Fruit fly (Drosophila melanogaster): ENCODE measurements around the gene Tsp66A.
"Not testable (repeated sequence)": the region's sequence is repeated elsewhere in the genome, so short reads cannot be mapped to it uniquely, and the experiment has no call there.

Gene Tsp66A

DNA sequence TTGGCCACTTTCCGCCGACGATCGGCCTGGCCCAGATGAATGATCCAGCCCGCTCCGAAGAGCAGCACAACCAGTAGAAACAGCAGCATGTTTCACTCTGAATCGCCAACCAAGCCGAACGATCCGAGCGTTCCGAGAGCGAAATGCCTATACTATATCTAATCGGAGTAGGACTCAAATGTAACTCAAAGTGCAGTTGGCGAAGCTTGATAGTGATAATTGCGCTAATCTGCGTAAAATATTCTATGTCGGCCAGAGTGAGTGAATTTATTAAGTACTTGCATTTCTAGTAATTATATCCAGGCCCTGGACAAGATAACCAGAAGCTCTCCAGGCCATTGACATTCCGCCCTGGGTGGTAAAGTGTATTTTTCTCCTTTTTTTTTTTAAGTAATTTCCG lies 30.8 kb downstream of the Tsp66A start, which contains the start of gene Cyp4d8:
TSS of gene Cyp4d8 (minus strand) at position 101 of the 400 bp plus-strand sequence.
- TF ChIP-seq Lpt (GFP tag; optimal IDR thresholded peaks at IDR 0.05) = no peak
- TF ChIP-seq CG4318 (GFP tag; optimal IDR thresholded peaks at IDR 0.05) = no peak
- no peak for TF ChIP-seq topi (GFP tag; optimal IDR thresholded peaks at IDR 0.05)
- no peak for TF ChIP-seq achi (GFP tag; optimal IDR thresholded peaks at IDR 0.05)
- no peak for TF ChIP-seq Hr4 (GFP tag; optimal IDR thresholded peaks at IDR 0.05)
- TF ChIP-seq CG16779 (tag; optimal IDR thresholded peaks at IDR 0.05) = no peak
- no peak for TF ChIP-seq CG10669 (GFP tag; optimal IDR thresholded peaks at IDR 0.05)
- TF ChIP-seq Smox (GFP tag; optimal IDR thresholded peaks at IDR 0.05) = no peak
- TF ChIP-seq Blimp-1 (GFP tag; optimal IDR thresholded peaks at IDR 0.05) = no peak

DNA sequence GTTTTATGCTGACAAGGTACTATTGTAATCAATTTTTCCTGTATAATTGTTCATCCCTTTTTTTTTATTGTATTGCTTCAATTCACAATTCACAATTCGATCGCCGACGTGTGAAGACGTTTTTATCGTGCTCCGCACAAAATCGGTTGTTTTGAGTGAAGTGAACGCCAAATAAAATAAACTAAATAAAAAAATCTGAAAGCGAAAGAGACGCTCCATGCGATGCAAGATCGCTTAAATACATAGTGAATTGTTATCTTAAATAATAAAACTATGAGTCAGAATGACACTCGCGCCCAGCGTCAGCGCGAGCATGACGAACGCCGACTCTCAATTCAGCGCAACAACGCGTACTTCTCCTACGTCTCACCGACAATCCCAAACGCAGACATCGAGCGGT lies 33.4 kb downstream of the Tsp66A start, which contains the start of gene CG8539:
TSS of gene CG8539 (minus strand) at position 101 of the 400 bp plus-strand sequence.
- TF ChIP-seq Eip75B, CG6854, Met (GFP tag; optimal IDR thresholded peaks at IDR 0.05): not testable (repeated sequence)

DNA sequence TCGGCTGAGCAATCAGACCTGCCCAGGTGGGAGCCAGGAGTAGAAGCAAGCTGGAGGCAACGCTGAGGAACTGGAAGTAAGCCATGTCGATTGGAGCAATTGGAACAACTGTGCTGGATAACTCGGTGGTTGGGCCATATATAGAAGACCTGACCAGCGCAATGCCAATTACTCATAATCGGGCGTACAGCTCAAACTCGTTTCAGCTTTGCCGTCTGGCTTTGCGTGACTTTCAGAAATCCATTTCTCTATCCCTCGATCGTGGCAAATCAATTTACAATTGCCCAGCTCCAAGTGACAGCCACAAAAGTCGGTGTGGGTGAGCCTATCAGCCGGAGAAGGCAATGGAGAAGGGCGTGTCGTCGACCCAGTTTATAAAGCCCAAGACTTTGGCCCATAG lies 40.8 kb downstream of the Tsp66A start, which contains the start of gene CG7548:
TSS of gene CG7548 (minus strand) at position 101 of the 400 bp plus-strand sequence.
- TF ChIP-seq CG16779 (tag; optimal IDR thresholded peaks at IDR 0.05) (no peak), CG11902 (GFP tag; optimal IDR thresholded peaks at IDR 0.05) (no peak), CG4318 (GFP tag; optimal IDR thresholded peaks at IDR 0.05) (no peak), Sox102F (GFP tag; optimal IDR thresholded peaks at IDR 0.05) (no peak), OdsH (GFP tag; optimal IDR thresholded peaks at IDR 0.05) (no peak), CG8319 (GFP tag; optimal IDR thresholded peaks at IDR 0.05) (no peak), CG8119 (GFP tag; IDR thresholded peaks at IDR 0.05) (no peak), CG15336 (GFP tag; IDR thresholded peaks at IDR 0.05) (no peak), CG10669 (GFP tag; optimal IDR thresholded peaks at IDR 0.05) (no peak), CG9139 (GFP tag; optimal IDR thresholded peaks at IDR 0.05) (no peak), fd59A (GFP tag; optimal IDR thresholded peaks at IDR 0.05) (no peak), CG3032 (tag; optimal IDR thresholded peaks at IDR 0.05) (no peak), CG6808 (GFP tag; optimal IDR thresholded peaks at IDR 0.05) (no peak), CG6854 (GFP tag; optimal IDR thresholded peaks at IDR 0.05) (no peak), CG31627 (GFP tag; optimal IDR thresholded peaks at IDR 0.05) (no peak), vri (GFP tag; optimal IDR thresholded peaks at IDR 0.05) (no peak), cyc (GFP tag; optimal IDR thresholded peaks at IDR 0.05) (no peak), acj6 (GFP tag; optimal IDR thresholded peaks at IDR 0.05) (no peak)

DNA sequence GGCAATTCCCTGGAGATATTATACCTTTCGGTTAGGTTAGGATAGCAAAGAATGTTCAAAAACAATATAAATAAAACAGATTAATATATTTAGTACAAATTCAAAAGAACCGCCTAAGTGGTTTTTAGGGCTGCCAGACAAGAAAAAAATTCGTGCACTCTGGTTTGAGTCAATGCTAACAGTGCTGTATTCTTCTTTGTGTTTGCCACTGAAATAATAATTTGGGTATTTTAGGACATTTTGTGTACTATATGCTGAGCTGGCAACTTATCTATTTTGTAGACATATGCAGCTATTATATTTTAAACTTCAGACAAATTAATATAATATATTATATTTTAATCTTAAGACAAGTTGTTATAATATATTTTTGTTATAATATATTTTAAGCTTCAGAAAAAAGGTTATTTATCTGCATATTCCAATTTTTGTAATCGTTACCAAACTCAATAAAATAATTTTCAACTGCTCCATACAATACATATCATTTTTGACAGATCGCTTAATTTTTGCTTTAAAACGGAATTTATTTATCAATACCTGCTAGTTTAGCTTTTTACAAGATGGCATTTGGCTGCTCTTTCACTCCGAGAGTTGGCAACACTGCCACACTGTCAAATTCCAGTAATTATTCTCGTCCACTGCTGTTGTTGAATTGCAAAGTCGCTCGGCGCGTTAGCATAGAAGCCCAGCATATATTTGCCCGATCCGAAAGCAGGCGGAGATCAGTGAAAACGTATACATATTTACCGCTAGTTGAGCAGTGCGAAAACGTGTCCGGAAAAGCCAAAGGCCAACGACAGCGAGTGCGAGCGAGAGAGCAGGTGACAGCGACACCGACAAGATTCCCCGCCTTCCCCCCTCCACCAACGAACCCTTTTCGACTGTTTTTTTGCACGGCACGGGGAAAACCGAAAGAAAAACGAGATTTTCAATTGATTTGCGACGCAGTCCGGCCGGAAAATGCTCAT lies 45.4 kb downstream of the Tsp66A start, which contains the start of gene CG7546:
TSS of gene CG7546 (plus strand) at position 573 of the 971 bp plus-strand sequence.
- peak; percentile 66 for TF ChIP-seq CG1621 (tag; optimal IDR thresholded peaks at IDR 0.05)
- TF ChIP-seq Ets21C (GFP tag; optimal IDR thresholded peaks at IDR 0.05) = peak; percentile 11
- peak; percentile 82 for TF ChIP-seq Eip78C (GFP tag)
- TF ChIP-seq Eip75B (GFP tag; optimal IDR thresholded peaks at IDR 0.05) = no peak
- TF ChIP-seq CG9139 (GFP tag; optimal IDR thresholded peaks at IDR 0.05) = no peak
- peak; percentile 24 for TF ChIP-seq CG34406 (GFP tag; optimal IDR thresholded peaks at IDR 0.05)
- no peak for TF ChIP-seq OdsH (GFP tag; optimal IDR thresholded peaks at IDR 0.05)
- peak in 1 of 2 experiments; percentile 54 for TF ChIP-seq salr (GFP tag; optimal IDR thresholded peaks at IDR 0.05)
- TF ChIP-seq CG31627 (GFP tag; optimal IDR thresholded peaks at IDR 0.05) = peak; percentile 47
- peak in 1 of 2 experiments; percentile 26 for TF ChIP-seq ss (GFP tag; optimal IDR thresholded peaks at IDR 0.05)
- TF ChIP-seq esn (GFP tag; optimal IDR thresholded peaks at IDR 0.05) = peak; percentile 41
- no peak for TF ChIP-seq Smox (GFP tag; optimal IDR thresholded peaks at IDR 0.05)
- TF ChIP-seq Sox14 (GFP tag; optimal IDR thresholded peaks at IDR 0.05) = peak; percentile 51
- peak; percentile 52 for TF ChIP-seq CG32006 (GFP tag; optimal IDR thresholded peaks at IDR 0.05)
- peak; percentile 44 for TF ChIP-seq CG10631 (GFP tag; optimal IDR thresholded peaks at IDR 0.05)
- peak; percentile 25 for TF ChIP-seq CG3032 (tag; optimal IDR thresholded peaks at IDR 0.05)
- peak; percentile 92 for TF ChIP-seq achi (GFP tag; optimal IDR thresholded peaks at IDR 0.05)
- peak; percentile 33 for TF ChIP-seq CG3919 (GFP tag; optimal IDR thresholded peaks at IDR 0.05)
- 0 out of 3 replicates have a peak, but pooled peaks have one; percentile 22 for TF ChIP-seq CG6163 (GFP tag; IDR thresholded peaks at IDR 0.05)
- no peak for TF ChIP-seq CG6854 (GFP tag; optimal IDR thresholded peaks at IDR 0.05)
- peak; percentile 99 for TF ChIP-seq svp (GFP tag)
- peak; percentile 3 for TF ChIP-seq CG7368 (GFP tag; optimal IDR thresholded peaks at IDR 0.05)
- 0 out of 3 replicates have a peak, but pooled peaks have one; percentile 16 for TF ChIP-seq CG8119 (GFP tag; IDR thresholded peaks at IDR 0.05)
- peak; percentile 12 for TF ChIP-seq lz (GFP tag; optimal IDR thresholded peaks at IDR 0.05)
- peak; percentile 12 for TF ChIP-seq dac (GFP tag; optimal IDR thresholded peaks at IDR 0.05)
- TF ChIP-seq Hr4 (GFP tag; optimal IDR thresholded peaks at IDR 0.05) = peak; percentile 26
- no peak for TF ChIP-seq Met (GFP tag; optimal IDR thresholded peaks at IDR 0.05)
